Worm (Caenorhabditis elegans) whole organism, mixed stage, embryonic: ENCODE results near the gene mab-23.
A peak's percentile ranks its signal among the peaks of the same experiment; 100 is the strongest.

Experiments used
- M03D4.4 ChIP-seq: sonication (generic microtip); optimal IDR thresholded peaks from 2 replicates; lab custom pipeline; 2017; ENCODE audit warnings: mild to moderate bottlenecking, missing genetic modification characterization, missing compliant biosample characterization
- bed-3 ChIP-seq: fragments of 200-800 bp; sonication (Bioruptor generic); optimal IDR thresholded peaks from 3 replicates; lab custom pipeline; 2018; ENCODE audit warnings: mild to moderate bottlenecking, missing genetic modification characterization, moderate library complexity, missing compliant biosample characterization
- blmp-1 ChIP-seq: fragments of 150-350 bp; optimal IDR thresholded peaks from 2 replicates; lab custom pipeline; 2014; ENCODE audit warnings: missing biosample characterization, missing genetic modification characterization
- ceh-39 ChIP-seq: fragments of 150-350 bp; optimal IDR thresholded peaks from 2 replicates; lab custom pipeline; 2014; ENCODE audit warnings: missing biosample characterization, missing genetic modification characterization
- ceh-83 ChIP-seq: fragments of 200-800 bp; sonication (Bioruptor generic); optimal IDR thresholded peaks from 2 replicates; lab custom pipeline; 2018; ENCODE audit warnings: mild to moderate bottlenecking, missing genetic modification characterization, missing compliant biosample characterization
- ces-1 ChIP-seq: fragments of 150-350 bp; optimal IDR thresholded peaks from 2 replicates; lab custom pipeline; 2014; ENCODE audit warnings: missing biosample characterization, missing genetic modification reagents, missing genetic modification characterization
- elt-3 ChIP-seq: fragments of 150-350 bp; optimal IDR thresholded peaks from 2 replicates; lab custom pipeline; 2014; ENCODE audit warnings: missing biosample characterization, missing genetic modification characterization
- flh-1 ChIP-seq: fragments of 200-800 bp; sonication (Bioruptor generic); optimal IDR thresholded peaks from 2 replicates; lab custom pipeline; 2018; ENCODE audit warnings: mild to moderate bottlenecking, missing genetic modification characterization, moderate library complexity, missing compliant biosample characterization
- ham-2 ChIP-seq: fragments of 200-800 bp; sonication (Bioruptor generic); optimal IDR thresholded peaks from 2 replicates; lab custom pipeline; 2018; ENCODE audit warnings: mild to moderate bottlenecking, missing genetic modification characterization, missing compliant biosample characterization
- hlh-1 ChIP-seq: fragments of 150-350 bp; optimal IDR thresholded peaks from 2 replicates; lab custom pipeline; 2014; ENCODE audit warnings: missing biosample characterization, missing genetic modification reagents, missing genetic modification characterization
- lin-32 ChIP-seq: fragments of 200-800 bp; sonication (Bioruptor generic); optimal IDR thresholded peaks from 2 replicates; lab custom pipeline; 2018; ENCODE audit warnings: mild to moderate bottlenecking, missing genetic modification characterization, missing compliant biosample characterization
- mep-1 ChIP-seq: fragments of 150-350 bp; optimal IDR thresholded peaks from 2 replicates; lab custom pipeline; 2017; ENCODE audit warnings: missing biosample characterization, missing genetic modification reagents, missing genetic modification characterization, inconsistent platforms
- nhr-12 ChIP-seq: fragments of 150-350 bp; optimal IDR thresholded peaks from 2 replicates; lab custom pipeline; 2014; ENCODE audit warnings: missing biosample characterization, missing genetic modification characterization
- nhr-2 ChIP-seq: fragments of 150-350 bp; optimal IDR thresholded peaks from 2 replicates; lab custom pipeline; 2014; ENCODE audit warnings: missing biosample characterization, missing genetic modification characterization
- nhr-237 ChIP-seq: fragments of 150-350 bp; optimal IDR thresholded peaks from 2 replicates; lab custom pipeline; 2014; ENCODE audit warnings: missing biosample characterization, missing genetic modification characterization
- nhr-76 ChIP-seq: sonication (generic microtip); optimal IDR thresholded peaks from 2 replicates; lab custom pipeline; 2017; ENCODE audit warnings: missing biosample characterization, missing genetic modification characterization
- pha-4 ChIP-seq: fragments of 150-350 bp; optimal IDR thresholded peaks from 2 replicates; lab custom pipeline; 2018; ENCODE audit warnings: missing biosample characterization, missing genetic modification reagents, missing genetic modification characterization
- sem-2 ChIP-seq: fragments of 200-800 bp; sonication (Bioruptor generic); optimal IDR thresholded peaks from 2 replicates; lab custom pipeline; 2018; ENCODE audit warnings: mild to moderate bottlenecking, missing genetic modification characterization, missing compliant biosample characterization
- sptf-1 ChIP-seq: sonication (generic microtip); optimal IDR thresholded peaks from 2 replicates; lab custom pipeline; 2017; ENCODE audit warnings: mild to moderate bottlenecking, missing genetic modification characterization, moderate library complexity, missing compliant biosample characterization
- tbx-8 ChIP-seq: fragments of 200-800 bp; sonication (Bioruptor generic); optimal IDR thresholded peaks from 2 replicates; lab custom pipeline; 2018; ENCODE audit warnings: mild to moderate bottlenecking, missing genetic modification characterization, moderate library complexity, missing compliant biosample characterization
- unc-120 ChIP-seq: sonication (generic microtip); optimal IDR thresholded peaks from 2 replicates; lab custom pipeline; 2017; ENCODE audit warnings: missing genetic modification characterization, missing compliant biosample characterization; ENCODE audit not compliant: poor library complexity, severe bottlenecking
- unc-39 ChIP-seq: fragments of 150-350 bp; optimal IDR thresholded peaks from 2 replicates; lab custom pipeline; 2014; ENCODE audit warnings: missing biosample characterization, missing genetic modification characterization
- unc-62 ChIP-seq: fragments of 150-350 bp; optimal IDR thresholded peaks from 2 replicates; lab custom pipeline; 2014; ENCODE audit warnings: missing biosample characterization, missing genetic modification reagents, missing genetic modification characterization
- zip-8 ChIP-seq: fragments of 150-350 bp; optimal IDR thresholded peaks from 2 replicates; lab custom pipeline; 2014; ENCODE audit warnings: missing biosample characterization, missing genetic modification characterization

Gene mab-23

ce11 chrV:10597234-10597633 lies 35.6 kb upstream of the mab-23 start, which contains the start of gene T21C9.13:
T21C9.13 (plus strand) TSS chrV:10597266.
- TF ChIP-seq zip-8 (tag; lab: Kevin White, UChicago) (no peak), pha-4 (tag; lab: Kevin White, UChicago) (no peak), nhr-76 (no peak), ham-2 (GFP tag; lab: Kevin White, UChicago) (no peak), flh-1 (no peak), blmp-1 (tag; lab: Kevin White, UChicago) (no peak), lin-32 (no peak)

- TF ChIP-seq unc-39 (tag; lab: Kevin White, UChicago) (no peak), M03D4.4 (no peak), zip-8 (tag; lab: Kevin White, UChicago) (peak; percentile 36), nhr-2 (no peak)
Measured at ce11 chrV:10598670-10599154, 34.1 kb upstream of the mab-23 start, which contains the start of gene scpl-4. scpl-4 (plus strand) TSS chrV:10599104.

ce11 chrV:10602051-10602937 lies 30.6 kb upstream of the mab-23 start, which contains the start of gene H27A22.1:
H27A22.1 (plus strand) TSS chrV:10602555.
- TF ChIP-seq unc-62 (GFP tag; lab: Kevin White, UChicago) (no peak), blmp-1 (tag; lab: Kevin White, UChicago) (peak; percentile 32), zip-8 (tag; lab: Kevin White, UChicago) (peak; percentile 60), nhr-2 (peak; percentile 6)

ce11 chrV:10615496-10615895 lies 17.4 kb upstream of the mab-23 start, which contains the start of gene H09F14.1:
H09F14.1 (minus strand) TSS chrV:10615596.
- TF ChIP-seq M03D4.4 = no peak
- TF ChIP-seq zip-8 (tag; lab: Kevin White, UChicago) = peak; percentile 19

ce11 chrV:10630497-10630896 lies 2.4 kb upstream of the mab-23 start:
- no peak for TF ChIP-seq ces-1
- TF ChIP-seq hlh-1 = no peak
- TF ChIP-seq mep-1 = no peak
- no peak for TF ChIP-seq nhr-237 (tag; lab: Kevin White, UChicago)
- TF ChIP-seq sptf-1 = no peak
- TF ChIP-seq nhr-2 = no peak
- TF ChIP-seq ceh-39 (tag; lab: Kevin White, UChicago) = no peak
- TF ChIP-seq blmp-1 (tag; lab: Kevin White, UChicago) = no peak
- no peak for TF ChIP-seq elt-3
- TF ChIP-seq unc-62 (GFP tag; lab: Kevin White, UChicago) = no peak
- no peak for TF ChIP-seq unc-120 (tag; lab: Kevin White, UChicago)
- no peak for TF ChIP-seq ham-2 (GFP tag; lab: Kevin White, UChicago)
- TF ChIP-seq lin-32 = no peak
- TF ChIP-seq flh-1 = no peak

- no peak for TF ChIP-seq elt-3
- no peak for TF ChIP-seq M03D4.4
- no peak for TF ChIP-seq bed-3 (GFP tag; lab: Kevin White, UChicago)
- no peak for TF ChIP-seq ceh-83 (GFP tag; lab: Kevin White, UChicago)
- no peak for TF ChIP-seq unc-39 (tag; lab: Kevin White, UChicago)
- TF ChIP-seq nhr-2 = no peak
- TF ChIP-seq tbx-8 (GFP tag; lab: Kevin White, UChicago) = no peak
- no peak for TF ChIP-seq ces-1
- TF ChIP-seq flh-1 = no peak
- no peak for TF ChIP-seq sem-2 (GFP tag; lab: Kevin White, UChicago)
- no peak for TF ChIP-seq blmp-1 (tag; lab: Kevin White, UChicago)
- TF ChIP-seq nhr-12 (tag; lab: Kevin White, UChicago) = no peak
Measured at ce11 chrV:10635722-10636121, 2.9 kb downstream of the mab-23 start, which contains the start of gene kvs-2. kvs-2 (plus strand) TSS chrV:10636022.

- TF ChIP-seq ces-1 = peak; percentile 9
- no peak for TF ChIP-seq elt-3
Measured at ce11 chrV:10640977-10641376, 8.1 kb downstream of the mab-23 start.
